Worm (Caenorhabditis elegans): ENCODE measurements around the gene gst-32.

Gene gst-32

ce11 chrII:15205346-15205745 lies 27.0 kb upstream of the gst-32 start:
- TF ChIP-seq cnd-1 (tag; optimal IDR thresholded peaks at IDR 0.05): no peak

ce11 chrII:15204069-15204850 lies 25.9 kb upstream of the gst-32 start:
- TF ChIP-seq nhr-237 (tag; optimal IDR thresholded peaks at IDR 0.05) (no peak), nhr-2 (tag; optimal IDR thresholded peaks at IDR 0.05) (no peak), hlh-1 (tag; optimal IDR thresholded peaks at IDR 0.05) (no peak), unc-39 (tag; optimal IDR thresholded peaks at IDR 0.05) (no peak), lin-32 (GFP tag; optimal IDR thresholded peaks at IDR 0.05) (no peak), tbx-8 (GFP tag; optimal IDR thresholded peaks at IDR 0.05) (no peak), unc-62 (GFP tag; optimal IDR thresholded peaks at IDR 0.05) (no peak), mep-1 (tag; optimal IDR thresholded peaks at IDR 0.05) (no peak), zip-8 (tag; optimal IDR thresholded peaks at IDR 0.05) (no peak), sem-2 (GFP tag; optimal IDR thresholded peaks at IDR 0.05) (no peak), drap-1 (GFP tag; optimal IDR thresholded peaks at IDR 0.05) (no peak), ceh-43 (GFP tag; optimal IDR thresholded peaks at IDR 0.05) (no peak), pha-4 (tag; optimal IDR thresholded peaks at IDR 0.05) (no peak), elt-3 (tag; optimal IDR thresholded peaks at IDR 0.05) (no peak), M03D4.4 (tag; optimal IDR thresholded peaks at IDR 0.05) (no peak), ceh-39 (tag; optimal IDR thresholded peaks at IDR 0.05) (no peak), elt-1 (tag; optimal IDR thresholded peaks at IDR 0.05; ENCODE audit: borderline replicate concordance, insufficient read depth) (no peak), sptf-1 (tag; optimal IDR thresholded peaks at IDR 0.05) (no peak), lsy-2 (tag; optimal IDR thresholded peaks at IDR 0.05) (no peak)

- TF ChIP-seq mep-1 (tag; optimal IDR thresholded peaks at IDR 0.05): no peak
- no peak for TF ChIP-seq sem-2 (GFP tag; optimal IDR thresholded peaks at IDR 0.05)
- no peak for TF ChIP-seq elt-3 (tag; optimal IDR thresholded peaks at IDR 0.05)
- TF ChIP-seq cnd-1 (tag; optimal IDR thresholded peaks at IDR 0.05): no peak
Measured at ce11 chrII:15203398-15204068, 25.1 kb upstream of the gst-32 start.

ce11 chrII:15197500-15197899 lies 19.1 kb upstream of the gst-32 start:
- TF ChIP-seq ces-1 (GFP tag; optimal IDR thresholded peaks at IDR 0.05) (no peak), mab-5 (tag; optimal IDR thresholded peaks at IDR 0.05) (no peak), ceh-39 (tag; optimal IDR thresholded peaks at IDR 0.05) (no peak), bed-3 (GFP tag; optimal IDR thresholded peaks at IDR 0.05) (no peak), ceh-43 (GFP tag; optimal IDR thresholded peaks at IDR 0.05) (no peak), elt-1 (tag; optimal IDR thresholded peaks at IDR 0.05; ENCODE audit: borderline replicate concordance, insufficient read depth) (no peak), sptf-1 (tag; optimal IDR thresholded peaks at IDR 0.05) (no peak), nhr-76 (tag; optimal IDR thresholded peaks at IDR 0.05) (no peak), M03D4.4 (tag; optimal IDR thresholded peaks at IDR 0.05) (no peak), flh-1 (GFP tag; optimal IDR thresholded peaks at IDR 0.05) (no peak), hlh-1 (tag; optimal IDR thresholded peaks at IDR 0.05) (no peak), pha-4 (tag; optimal IDR thresholded peaks at IDR 0.05) (no peak), nhr-28 (tag; optimal IDR thresholded peaks at IDR 0.05) (no peak), nhr-237 (tag; optimal IDR thresholded peaks at IDR 0.05) (no peak)

ce11 chrII:15196433-15196832 lies 18.0 kb upstream of the gst-32 start, which contains the start of gene spsb-1:
spsb-1 (plus strand) TSS chrII:15196733.
- no peak for TF ChIP-seq cnd-1 (tag; optimal IDR thresholded peaks at IDR 0.05)

- TF ChIP-seq ceh-43 (GFP tag; optimal IDR thresholded peaks at IDR 0.05) (no peak), unc-39 (tag; optimal IDR thresholded peaks at IDR 0.05) (no peak), unc-120 (tag; optimal IDR thresholded peaks at IDR 0.05; ENCODE audit: poor library complexity, severe bottlenecking) (no peak), ceh-39 (tag; optimal IDR thresholded peaks at IDR 0.05) (no peak), snpc-4 (tag; optimal IDR thresholded peaks at IDR 0.05) (no peak), blmp-1 (tag; optimal IDR thresholded peaks at IDR 0.05) (no peak), drap-1 (GFP tag; optimal IDR thresholded peaks at IDR 0.05) (no peak), mab-5 (tag; optimal IDR thresholded peaks at IDR 0.05) (no peak), mls-2 (tag; optimal IDR thresholded peaks at IDR 0.05) (no peak), sem-2 (GFP tag; optimal IDR thresholded peaks at IDR 0.05) (no peak), pha-4 (tag; optimal IDR thresholded peaks at IDR 0.05) (no peak), ham-2 (GFP tag; optimal IDR thresholded peaks at IDR 0.05) (no peak), M03D4.4 (tag; optimal IDR thresholded peaks at IDR 0.05) (no peak), nhr-2 (tag; optimal IDR thresholded peaks at IDR 0.05) (no peak), ztf-11 (tag; optimal IDR thresholded peaks at IDR 0.05) (no peak)
Measured at ce11 chrII:15195346-15195745, 17.0 kb upstream of the gst-32 start.

Data from whole organism, mixed stage, embryonic.